Fruit fly (Drosophila melanogaster) whole organism, embryonic: ENCODE measurements around the gene CG13075.

Source experiments
- CG10267 ChIP-seq: fragments of 200-800 bp; sonication (Bioruptor generic); optimal IDR thresholded peaks from 2 replicates; lab custom pipeline; 2018; ENCODE audit warnings: missing biosample characterization, mild to moderate bottlenecking, missing genetic modification characterization, moderate library complexity
- CG10431 ChIP-seq: fragments of 200-800 bp; sonication (Bioruptor generic); optimal IDR thresholded peaks from 3 replicates; lab custom pipeline; 2018; ENCODE audit warnings: missing biosample characterization, mild to moderate bottlenecking, missing genetic modification characterization
- CG11247 ChIP-seq: fragments of 200-800 bp; sonication (Bioruptor generic); IDR thresholded peaks from 2 replicates; pipeline ENCODE4 v1.3.6; 2022; ENCODE audit warnings: missing biosample characterization, missing genetic modification characterization
- CG11504 ChIP-seq: fragments of 200-800 bp; sonication (Bioruptor generic); optimal IDR thresholded peaks from 3 replicates; lab custom pipeline; 2019; ENCODE audit warnings: missing biosample characterization, mild to moderate bottlenecking, missing genetic modification characterization, moderate library complexity
- CG12071 ChIP-seq: fragments of 200-800 bp; sonication (Bioruptor generic); optimal IDR thresholded peaks from 3 replicates; lab custom pipeline; 2018; ENCODE audit warnings: missing biosample characterization, mild to moderate bottlenecking, missing genetic modification characterization
- CG12219 ChIP-seq: fragments of 200-800 bp; sonication (Bioruptor generic); optimal IDR thresholded peaks from 3 replicates; lab custom pipeline; 2018; ENCODE audit warnings: missing biosample characterization, mild to moderate bottlenecking, missing genetic modification characterization
- CG1233 ChIP-seq: fragments of 200-800 bp; sonication (Bioruptor generic); optimal IDR thresholded peaks from 4 replicates; lab custom pipeline; 2018; ENCODE audit warnings: missing biosample characterization, mild to moderate bottlenecking, missing genetic modification characterization
- CG13296 ChIP-seq: fragments of 200-800 bp; sonication (Bioruptor generic); optimal IDR thresholded peaks from 3 replicates; lab custom pipeline; 2018; ENCODE audit warnings: missing biosample characterization, mild to moderate bottlenecking, missing genetic modification characterization
- CG13894 ChIP-seq: fragments of 200-800 bp; sonication (Bioruptor generic); optimal IDR thresholded peaks from 3 replicates; lab custom pipeline; 2018; ENCODE audit warnings: missing biosample characterization, mild to moderate bottlenecking, missing genetic modification characterization, moderate library complexity
- CG15269 ChIP-seq: fragments of 200-800 bp; sonication (Bioruptor generic); optimal IDR thresholded peaks from 2 replicates; lab custom pipeline; 2018; ENCODE audit warnings: missing biosample characterization, mild to moderate bottlenecking, missing genetic modification characterization, moderate library complexity
- CG1603 ChIP-seq: fragments of 200-800 bp; sonication (Bioruptor generic); optimal IDR thresholded peaks from 2 replicates; lab custom pipeline; 2019; ENCODE audit warnings: missing biosample characterization, mild to moderate bottlenecking, missing genetic modification characterization, moderate library complexity
- CG1647 ChIP-seq: fragments of 200-800 bp; sonication (Bioruptor generic); optimal IDR thresholded peaks from 3 replicates; lab custom pipeline; 2016; ENCODE audit warnings: missing biosample characterization, missing genetic modification characterization
- CG17359 ChIP-seq: fragments of 200-800 bp; sonication (Bioruptor generic); optimal IDR thresholded peaks from 3 replicates; lab custom pipeline; 2018; ENCODE audit warnings: missing biosample characterization, mild to moderate bottlenecking, missing genetic modification characterization, moderate library complexity
- CG17385 ChIP-seq: fragments of 200-800 bp; sonication (Bioruptor generic); optimal IDR thresholded peaks from 3 replicates; lab custom pipeline; 2018; ENCODE audit warnings: missing biosample characterization, mild to moderate bottlenecking, missing genetic modification characterization
- CG31365 ChIP-seq: fragments of 200-800 bp; sonication (Bioruptor generic); optimal IDR thresholded peaks from 2 replicates; lab custom pipeline; 2018; ENCODE audit warnings: missing biosample characterization, mild to moderate bottlenecking, missing genetic modification characterization
- CG32532 ChIP-seq: fragments of 200-800 bp; sonication (Bioruptor generic); IDR thresholded peaks from 2 replicates; pipeline ENCODE4 v1.3.6; 2022; ENCODE audit warnings: missing biosample characterization, missing genetic modification characterization
- CG3281 ChIP-seq: fragments of 200-800 bp; sonication (Bioruptor generic); optimal IDR thresholded peaks from 3 replicates; lab custom pipeline; 2017; ENCODE audit warnings: missing biosample characterization, mild to moderate bottlenecking, missing genetic modification characterization
- CG3407 ChIP-seq: fragments of 200-800 bp; sonication (Bioruptor generic); optimal IDR thresholded peaks from 2 replicates; lab custom pipeline; 2018; ENCODE audit warnings: missing biosample characterization, mild to moderate bottlenecking, missing genetic modification characterization
- CG34376 ChIP-seq: fragments of 200-800 bp; sonication (Bioruptor generic); optimal IDR thresholded peaks from 2 replicates; lab custom pipeline; 2018; ENCODE audit warnings: missing biosample characterization, mild to moderate bottlenecking, missing genetic modification characterization
- CG42726 ChIP-seq: fragments of 200-800 bp; sonication (Bioruptor generic); IDR thresholded peaks from 2 replicates; pipeline ENCODE4 v1.3.6; 2022; ENCODE audit warnings: missing biosample characterization, missing genetic modification characterization; ENCODE audit not compliant: partially characterized antibody
- CG4328 ChIP-seq: fragments of 200-800 bp; sonication (Bioruptor generic); optimal IDR thresholded peaks from 3 replicates; lab custom pipeline; 2017; ENCODE audit warnings: missing biosample characterization, missing genetic modification reagents, missing genetic modification characterization
- CG6791 ChIP-seq: fragments of 200-800 bp; sonication (Bioruptor generic); IDR thresholded peaks from 3 replicates; pipeline ENCODE4 v1.3.6; 2022; ENCODE audit warnings: missing biosample characterization, missing genetic modification characterization; ENCODE audit not compliant: partially characterized antibody
- Dbx ChIP-seq: fragments of 200-800 bp; sonication (Bioruptor generic); IDR thresholded peaks from 3 replicates; pipeline ENCODE4 v1.3.6; 2022; ENCODE audit warnings: missing biosample characterization, missing genetic modification characterization
- Dll ChIP-seq: fragments of 200-800 bp; sonication (Bioruptor generic); IDR thresholded peaks from 4 replicates; pipeline ENCODE4 v1.3.6; 2022; ENCODE audit warnings: missing biosample characterization, missing genetic modification characterization; ENCODE audit not compliant: partially characterized antibody
- Dp ChIP-seq: fragments of 200-800 bp; sonication (Bioruptor generic); optimal IDR thresholded peaks from 2 replicates; lab custom pipeline; 2018; ENCODE audit warnings: missing biosample characterization, mild to moderate bottlenecking, missing genetic modification characterization, moderate library complexity
- Jarid2 ChIP-seq: fragments of 200-800 bp; sonication (Bioruptor generic); optimal IDR thresholded peaks from 3 replicates; lab custom pipeline; 2017; ENCODE audit warnings: mild to moderate bottlenecking, missing biosample characterization, missing genetic modification reagents, missing genetic modification characterization
- MTF-1 ChIP-seq: fragments of 200-800 bp; sonication (Bioruptor generic); optimal IDR thresholded peaks from 2 replicates; lab custom pipeline; 2018; ENCODE audit warnings: missing biosample characterization, mild to moderate bottlenecking, missing genetic modification characterization, borderline replicate concordance
- NC2β ChIP-seq: fragments of 200-800 bp; sonication (Bioruptor generic); optimal IDR thresholded peaks from 2 replicates; lab custom pipeline; 2016; ENCODE audit warnings: missing biosample characterization, missing genetic modification characterization
- NFAT ChIP-seq: fragments of 200-800 bp; sonication (Bioruptor generic); IDR thresholded peaks from 2 replicates; pipeline ENCODE4 v1.3.6; 2022; ENCODE audit warnings: missing biosample characterization, missing genetic modification characterization
- Nf-YC ChIP-seq: fragments of 200-800 bp; optimal IDR thresholded peaks from 3 replicates; lab custom pipeline; 2019; ENCODE audit warnings: missing biosample characterization, mild to moderate bottlenecking, missing genetic modification characterization, moderate library complexity
- Stat92E ChIP-seq, 3 experiments: fragments of >200 bp in 2 of 3; fragments of 200-800 bp in 1 of 3; sonication (Bioruptor generic) in 1 of 3; optimal IDR thresholded peaks; 2 replicates each; lab custom pipeline; 2017 to 2019; ENCODE audit warnings: missing biosample characterization in 3 of 3, missing genetic modification characterization in 3 of 3, mild to moderate bottlenecking in 1 of 3, moderate library complexity in 1 of 3
- Xbp1 ChIP-seq: fragments of 200-800 bp; sonication (Bioruptor generic); optimal IDR thresholded peaks from 3 replicates; lab custom pipeline; 2016; ENCODE audit warnings: missing biosample characterization, mild to moderate bottlenecking, missing genetic modification characterization
- abd-A ChIP-seq: fragments of 200-800 bp; sonication (Bioruptor generic); optimal IDR thresholded peaks from 3 replicates; lab custom pipeline; 2019; ENCODE audit warnings: missing biosample characterization, mild to moderate bottlenecking, missing genetic modification characterization, moderate library complexity
- ash1 ChIP-seq: fragments of 200-800 bp; sonication (Bioruptor generic); optimal IDR thresholded peaks from 2 replicates; lab custom pipeline; 2018; ENCODE audit warnings: missing biosample characterization, mild to moderate bottlenecking, missing genetic modification characterization
- ato ChIP-seq: fragments of 200-800 bp; sonication (Bioruptor generic); IDR thresholded peaks from 2 replicates; pipeline ENCODE4 v1.3.6; 2022; ENCODE audit warnings: missing biosample characterization, missing genetic modification characterization; ENCODE audit not compliant: partially characterized antibody
- caup ChIP-seq: fragments of 200-800 bp; sonication (Bioruptor generic); optimal IDR thresholded peaks from 3 replicates; lab custom pipeline; 2017; ENCODE audit warnings: missing biosample characterization, mild to moderate bottlenecking, missing genetic modification characterization, moderate library complexity; ENCODE audit not compliant: severe bottlenecking
- cwo ChIP-seq: fragments of 200-800 bp; sonication (Bioruptor generic); optimal IDR thresholded peaks from 3 replicates; lab custom pipeline; 2017; ENCODE audit warnings: missing biosample characterization, missing genetic modification characterization, mild to moderate bottlenecking, moderate library complexity, missing genetic modification reagents
- exex ChIP-seq: fragments of 200-800 bp; sonication (Bioruptor generic); optimal IDR thresholded peaks from 4 replicates; lab custom pipeline; 2018; ENCODE audit warnings: missing biosample characterization, mild to moderate bottlenecking, missing genetic modification characterization, moderate library complexity
- kni ChIP-seq: fragments of 200-800 bp; sonication (Bioruptor generic); optimal IDR thresholded peaks from 3 replicates; lab custom pipeline; 2017; ENCODE audit warnings: mild to moderate bottlenecking, missing biosample characterization, missing genetic modification reagents, missing genetic modification characterization
- lmd ChIP-seq: fragments of 200-800 bp; sonication (Bioruptor generic); IDR thresholded peaks from 2 replicates; pipeline ENCODE4 v1.3.6; 2022; ENCODE audit warnings: missing biosample characterization, missing genetic modification characterization
- otp ChIP-seq: fragments of 200-800 bp; sonication (Bioruptor generic); IDR thresholded peaks from 3 replicates; pipeline ENCODE4, ENCODE4 v1.3.6; 2022; ENCODE audit warnings: missing biosample characterization, missing genetic modification characterization
- sd ChIP-seq: fragments of 200-800 bp; sonication (Bioruptor generic); optimal IDR thresholded peaks from 3 replicates; lab custom pipeline; 2018; ENCODE audit warnings: missing biosample characterization, mild to moderate bottlenecking, missing genetic modification characterization, moderate library complexity
- sug ChIP-seq: fragments of 200-800 bp; optimal IDR thresholded peaks from 2 replicates; lab custom pipeline; 2019; ENCODE audit warnings: missing biosample characterization, mild to moderate bottlenecking, missing genetic modification characterization, moderate library complexity
- unc-4 ChIP-seq: fragments of 200-800 bp; sonication (Bioruptor generic); IDR thresholded peaks from 2 replicates; pipeline ENCODE4 v1.3.6; 2022; ENCODE audit warnings: missing biosample characterization, missing genetic modification characterization; ENCODE audit not compliant: partially characterized antibody
- z ChIP-seq: fragments of 200-800 bp; sonication (Bioruptor generic); IDR thresholded peaks from 3 replicates; pipeline ENCODE4 v1.3.6; 2022; ENCODE audit warnings: missing biosample characterization, missing genetic modification characterization
- zfh1 ChIP-seq: fragments of 200-800 bp; sonication (Bioruptor generic); IDR thresholded peaks from 3 replicates; pipeline ENCODE4 v1.3.6; 2022; ENCODE audit warnings: missing biosample characterization, missing genetic modification characterization

The CG13075 gene

dm6 chr3L:16046387-16047066, 37.3 kb upstream of the CG13075 start (continued):
- peak; percentile 23; the same call in 2 of the 3 replicates for TF ChIP-seq Dbx (GFP tag; lab: Robert Waterston, UW)
- TF ChIP-seq NFAT (GFP tag; lab: Robert Waterston, UW): peak; percentile 65
- TF ChIP-seq abd-A (tag; lab: Kevin White, UChicago): peak; percentile 85
- TF ChIP-seq CG3281: no peak
- TF ChIP-seq CG1603 (tag; lab: Kevin White, UChicago): peak; percentile 19
- TF ChIP-seq CG12071 (GFP tag; lab: Kevin White, UChicago): peak; percentile 14
- no peak for TF ChIP-seq unc-4 (GFP tag; lab: Robert Waterston, UW)
- peak; percentile 65 for TF ChIP-seq caup (GFP tag; lab: Kevin White, UChicago)
- TF ChIP-seq CG17385 (GFP tag; lab: Kevin White, UChicago): peak; percentile 1
- peak; percentile 34 for TF ChIP-seq CG12219 (GFP tag; lab: Kevin White, UChicago)
- TF ChIP-seq Jarid2 (GFP tag; lab: Kevin White, UChicago): peak; percentile 89
- peak; percentile 56 for TF ChIP-seq sug (tag; lab: Kevin White, UChicago)
- TF ChIP-seq Nf-YC (tag; lab: Kevin White, UChicago): peak; percentile 4
- no peak for TF ChIP-seq lmd (GFP tag; lab: Robert Waterston, UW)
- TF ChIP-seq CG10431 (GFP tag; lab: Kevin White, UChicago): peak; percentile 47
- peak; percentile 61; the same call in 2 of the 3 replicates for TF ChIP-seq z (GFP tag; lab: Robert Waterston, UW)
- peak; percentile 36 for TF ChIP-seq CG31365 (tag; lab: Kevin White, UChicago)
- peak; percentile 15 for TF ChIP-seq cwo (GFP tag; lab: Kevin White, UChicago)
- TF ChIP-seq CG13296: peak; percentile 23
- peak; percentile 55; the same call in 1 of the 3 replicates for TF ChIP-seq otp
- TF ChIP-seq CG3407 (GFP tag; lab: Kevin White, UChicago): no peak
- TF ChIP-seq CG34376 (GFP tag; lab: Kevin White, UChicago): peak; percentile 85
- no peak for TF ChIP-seq CG17359 (tag; lab: Kevin White, UChicago)
- TF ChIP-seq CG42726 (GFP tag; lab: Robert Waterston, UW): peak; percentile 26; the same call in 1 of the 2 replicates
- TF ChIP-seq Dll (GFP tag; lab: Robert Waterston, UW): 0 out of 4 replicates have a peak, but pooled peaks have one; percentile 20
- TF ChIP-seq Xbp1: peak; percentile 5
- peak; percentile 15 for TF ChIP-seq ash1 (GFP tag; lab: Kevin White, UChicago)
- no peak for TF ChIP-seq CG1233 (GFP tag; lab: Kevin White, UChicago)
- TF ChIP-seq Dp (GFP tag; lab: Kevin White, UChicago): no peak
- TF ChIP-seq zfh1: 0 out of 3 replicates have a peak, but pooled peaks have one; percentile 48
- peak; percentile 73 for TF ChIP-seq CG13894 (tag; lab: Kevin White, UChicago)
- peak; percentile 81 for TF ChIP-seq kni (GFP tag; lab: Kevin White, UChicago)
- TF ChIP-seq sd (tag; lab: Kevin White, UChicago): peak; percentile 89
- TF ChIP-seq CG4328: peak; percentile 8
- TF ChIP-seq CG32532 (GFP tag; lab: Robert Waterston, UW): peak; percentile 44; the same call in 1 of the 2 replicates
- TF ChIP-seq MTF-1 (GFP tag; lab: Kevin White, UChicago): peak; percentile 55
- peak; percentile 38; the same call in 1 of the 2 replicates for TF ChIP-seq CG11247 (GFP tag; lab: Robert Waterston, UW)
- TF ChIP-seq CG1647 (GFP tag; lab: Kevin White, UChicago): no peak
- TF ChIP-seq CG10267 (tag; lab: Kevin White, UChicago): peak; percentile 4
- 0 out of 2 replicates have a peak, but pooled peaks have one; percentile 24 for TF ChIP-seq ato (GFP tag; lab: Robert Waterston, UW)
- peak; percentile 7 for TF ChIP-seq CG15269 (tag; lab: Kevin White, UChicago)
- 0 out of 3 replicates have a peak, but pooled peaks have one; percentile 38 for TF ChIP-seq CG6791 (GFP tag; lab: Robert Waterston, UW)
- TF ChIP-seq NC2β (GFP tag; lab: Kevin White, UChicago): peak; percentile 14
- TF ChIP-seq exex (tag; lab: Kevin White, UChicago): peak; percentile 53
- TF ChIP-seq CG11504: peak; percentile 7
- TF ChIP-seq Stat92E (GFP tag; optimal IDR thresholded peaks at IDR 0.05; lab: Kevin White, UChicago): peak in 1 of 3 experiments; percentile 86
